Worm (Caenorhabditis elegans): ENCODE measurements around the gene M176.4.

Gene M176.4

DNA sequence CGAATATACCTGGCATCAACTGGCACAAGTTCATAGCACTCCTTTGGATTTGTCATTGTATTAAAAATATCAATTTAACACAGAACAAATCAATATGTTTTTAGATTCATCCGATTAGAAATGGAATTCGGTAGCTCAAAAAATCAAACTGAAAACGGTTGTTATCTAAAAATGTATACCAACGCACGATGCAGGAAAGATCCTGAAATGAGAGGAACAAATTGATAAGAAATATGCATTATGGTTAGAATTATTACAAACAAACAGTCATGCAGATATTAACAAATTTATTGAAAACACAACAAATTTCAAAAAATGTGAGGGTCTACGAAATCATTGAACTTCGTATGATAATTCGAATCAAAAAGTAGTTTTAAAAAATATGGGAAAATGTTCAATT lies 51.9 kb downstream of the M176.4 start, which contains the start of gene T19H5.6:
T19H5.6 (minus strand) TSS at position 195 of the 400 bp plus-strand sequence.
- TF ChIP-seq snpc-4 (tag; optimal IDR thresholded peaks at IDR 0.05) = no peak
- TF ChIP-seq pqm-1 (tag; optimal IDR thresholded peaks at IDR 0.05) = peak; percentile 52
- TF ChIP-seq elt-2 (tag; optimal IDR thresholded peaks at IDR 0.05) = peak; percentile 71
- no peak for TF ChIP-seq nhr-67 (tag; optimal IDR thresholded peaks at IDR 0.05)

All from whole organism, L3 larva.